Worm (Caenorhabditis elegans): ENCODE measurements around the gene gkow-1.

DNA sequence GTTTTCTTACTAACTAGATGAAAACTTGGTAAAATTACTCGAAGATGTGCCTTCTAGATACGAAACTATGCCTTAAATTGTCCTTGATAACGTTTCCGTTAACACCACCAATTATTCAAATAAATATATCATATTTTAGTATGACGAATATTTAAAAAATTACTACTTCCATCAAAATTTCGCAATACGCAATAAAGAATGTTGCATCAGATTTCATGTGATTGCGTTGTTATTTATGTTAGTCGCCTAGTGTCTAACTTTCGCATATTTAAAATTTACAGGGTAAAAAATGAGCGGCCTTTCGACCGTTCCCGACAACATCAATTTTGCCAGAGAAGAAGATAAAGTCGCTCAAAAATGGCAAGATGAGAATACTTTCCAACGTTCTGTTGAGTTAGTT is 10.4 kb downstream of the gkow-1 start, which contains the start of gene iars-1:
- TF ChIP-seq nhr-11 (tag; optimal IDR thresholded peaks at IDR 0.05) (no peak), dpl-1 (GFP tag; optimal IDR thresholded peaks at IDR 0.05) (no peak), nhr-28 (tag; optimal IDR thresholded peaks at IDR 0.05) (no peak), ceh-82 (tag; optimal IDR thresholded peaks at IDR 0.05) (no peak), irx-1 (tag; optimal IDR thresholded peaks at IDR 0.05) (no peak), fkh-8 (tag; optimal IDR thresholded peaks at IDR 0.05) (no peak), mep-1 (tag; optimal IDR thresholded peaks at IDR 0.05) (no peak), sox-4 (tag; optimal IDR thresholded peaks at IDR 0.05) (no peak), aha-1 (tag; optimal IDR thresholded peaks at IDR 0.05) (no peak), unc-62 (GFP tag; optimal IDR thresholded peaks at IDR 0.05) (no peak), nhr-71 (tag; optimal IDR thresholded peaks at IDR 0.05) (no peak)
